Fruit fly (Drosophila melanogaster): ENCODE results near the gene Spag1.
A peak's percentile ranks its signal among the peaks of the same experiment; 100 is the strongest.

Spag1 gene

DNA sequence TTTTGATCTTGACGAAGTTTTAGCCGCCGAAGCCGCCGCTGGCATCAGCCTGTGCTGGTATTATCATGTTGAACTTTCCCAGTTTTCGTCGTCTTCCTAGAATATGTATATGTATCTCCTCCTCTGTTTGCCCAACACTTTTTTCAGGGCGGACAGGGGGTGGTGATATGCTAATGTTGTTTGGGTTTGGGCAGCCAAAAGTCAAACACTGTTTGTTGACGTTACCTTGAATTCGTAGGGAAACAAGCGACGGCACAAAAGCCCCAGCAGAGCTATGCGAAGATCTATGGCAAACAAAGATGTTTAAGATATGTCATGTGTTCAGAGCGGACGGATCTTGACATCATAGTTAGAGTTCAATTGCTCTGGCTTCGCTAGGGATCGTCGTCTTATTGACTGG is 38.9 kb upstream of the Spag1 start (continued):
- TF ChIP-seq Atf6 (GFP tag; IDR thresholded peaks at IDR 0.05), result peak; percentile 48
- TF ChIP-seq nau (GFP tag; optimal IDR thresholded peaks at IDR 0.05), result no peak
- peak; percentile 64 for TF ChIP-seq sens (GFP tag)
- TF ChIP-seq pum (GFP tag; optimal IDR thresholded peaks at IDR 0.05), result no peak
- TF ChIP-seq CG33213 (GFP tag; optimal IDR thresholded peaks at IDR 0.05), result no peak
- no peak for TF ChIP-seq CG13424 (tag; optimal IDR thresholded peaks at IDR 0.05)
- no peak for TF ChIP-seq CG17829 (tag; optimal IDR thresholded peaks at IDR 0.05)
- TF ChIP-seq ham (GFP tag; IDR thresholded peaks at IDR 0.05), result no peak
- TF ChIP-seq CG14710 (tag; optimal IDR thresholded peaks at IDR 0.05), result peak; percentile 37
- TF ChIP-seq zfh1 (GFP tag; IDR thresholded peaks at IDR 0.05), result no peak
- peak; percentile 72 for TF ChIP-seq fd64A (GFP tag; optimal IDR thresholded peaks at IDR 0.05)
- no peak for TF ChIP-seq nom (GFP tag; optimal IDR thresholded peaks at IDR 0.05)
- TF ChIP-seq CG17328 (GFP tag; IDR thresholded peaks at IDR 0.05), result 0 out of 2 replicates have a peak, but pooled peaks have one; percentile 5
- TF ChIP-seq CG12071 (GFP tag; optimal IDR thresholded peaks at IDR 0.05), result peak; percentile 31
- TF ChIP-seq ATbp (GFP tag; optimal IDR thresholded peaks at IDR 0.05), result peak; percentile 71
- no peak for TF ChIP-seq Dip2 (GFP tag; IDR thresholded peaks at IDR 0.05)
- TF ChIP-seq CG14965 (GFP tag; optimal IDR thresholded peaks at IDR 0.05; ENCODE audit: borderline replicate concordance), result no peak
- TF ChIP-seq toy (GFP tag; IDR thresholded peaks at IDR 0.05), result no peak
- no peak for TF ChIP-seq trh (GFP tag; optimal IDR thresholded peaks at IDR 0.05)
- peak; percentile 33 for TF ChIP-seq HLHmδ (GFP tag; optimal IDR thresholded peaks at IDR 0.05)
- no peak for TF ChIP-seq grau (tag; optimal IDR thresholded peaks at IDR 0.05)
- TF ChIP-seq CG6689 (GFP tag; IDR thresholded peaks at IDR 0.05), result peak; percentile 26; the same call in 1 of the 2 replicates
- TF ChIP-seq CG17568 (GFP tag; optimal IDR thresholded peaks at IDR 0.05), result peak; percentile 15
- peak; percentile 21 for TF ChIP-seq Fer1 (GFP tag; optimal IDR thresholded peaks at IDR 0.05)
- TF ChIP-seq lbe (GFP tag; optimal IDR thresholded peaks at IDR 0.05), result no peak
- TF ChIP-seq Hr51 (GFP tag; optimal IDR thresholded peaks at IDR 0.05), result no peak
- TF ChIP-seq CG7745 (tag; optimal IDR thresholded peaks at IDR 0.05), result no peak
- TF ChIP-seq dan (GFP tag; IDR thresholded peaks at IDR 0.05), result no peak
- TF ChIP-seq vfl (GFP tag; optimal IDR thresholded peaks at IDR 0.05), result no peak
- TF ChIP-seq psq (GFP tag; optimal IDR thresholded peaks at IDR 0.05), result no peak
- TF ChIP-seq Deaf1 (tag; optimal IDR thresholded peaks at IDR 0.05), result no peak
- peak; percentile 1 for TF ChIP-seq CG2202 (tag; optimal IDR thresholded peaks at IDR 0.05)
- TF ChIP-seq Ada2b (GFP tag; IDR thresholded peaks at IDR 0.05), result no peak
- no peak for TF ChIP-seq CG34422 (GFP tag; IDR thresholded peaks at IDR 0.05)
- TF ChIP-seq CG17359 (tag; optimal IDR thresholded peaks at IDR 0.05), result peak; percentile 16
- no peak for TF ChIP-seq Ptx1 (GFP tag; IDR thresholded peaks at IDR 0.05)
- no peak for TF ChIP-seq pho (GFP tag; optimal IDR thresholded peaks at IDR 0.05)
- no peak for TF ChIP-seq zen2 (GFP tag; IDR thresholded peaks at IDR 0.05; ENCODE audit: partially characterized antibody)
- TF ChIP-seq pan (optimal IDR thresholded peaks at IDR 0.05), result no peak
- peak in 1 of 2 experiments; percentile 15 for TF ChIP-seq pan (GFP tag; optimal IDR thresholded peaks at IDR 0.05 in 1 of 2, IDR thresholded peaks at IDR 0.05 in 1 of 2)
- no peak for TF ChIP-seq CG10274 (GFP tag; optimal IDR thresholded peaks at IDR 0.05)
- TF ChIP-seq sd (tag; optimal IDR thresholded peaks at IDR 0.05), result peak; percentile 25
- TF ChIP-seq CG10209 (GFP tag; optimal IDR thresholded peaks at IDR 0.05), result peak; percentile 20
- TF ChIP-seq Bdp1 (GFP tag; optimal IDR thresholded peaks at IDR 0.05), result no peak
- TF ChIP-seq CG7839 (tag; optimal IDR thresholded peaks at IDR 0.05), result no peak
- TF ChIP-seq hth (optimal IDR thresholded peaks at IDR 0.05), result no peak
- TF ChIP-seq CG10462 (GFP tag; optimal IDR thresholded peaks at IDR 0.05), result no peak
- TF ChIP-seq Asciz (GFP tag; optimal IDR thresholded peaks at IDR 0.05), result peak; percentile 49
- TF ChIP-seq CG4360 (GFP tag; IDR thresholded peaks at IDR 0.05), result 0 out of 2 replicates have a peak, but pooled peaks have one; percentile 20
- 0 out of 3 replicates have a peak, but pooled peaks have one; percentile 37 for TF ChIP-seq sr (GFP tag; IDR thresholded peaks at IDR 0.05)
- no peak for TF ChIP-seq CG1792 (GFP tag; optimal IDR thresholded peaks at IDR 0.05)
- no peak for TF ChIP-seq ewg (GFP tag; optimal IDR thresholded peaks at IDR 0.05)
